Worm (Caenorhabditis elegans) whole organism, mixed stage, embryonic: ENCODE measurements around the gene ptr-14.

Experiments
- blmp-1 ChIP-seq: fragments of 150-350 bp; optimal IDR thresholded peaks from 2 replicates; lab custom pipeline; 2014; ENCODE audit warnings: missing biosample characterization, missing genetic modification characterization
- ces-1 ChIP-seq: fragments of 150-350 bp; optimal IDR thresholded peaks from 2 replicates; lab custom pipeline; 2014; ENCODE audit warnings: missing biosample characterization, missing genetic modification reagents, missing genetic modification characterization
- hlh-1 ChIP-seq: fragments of 150-350 bp; optimal IDR thresholded peaks from 2 replicates; lab custom pipeline; 2014; ENCODE audit warnings: missing biosample characterization, missing genetic modification reagents, missing genetic modification characterization
- lsy-2 ChIP-seq: fragments of 150-350 bp; optimal IDR thresholded peaks from 2 replicates; lab custom pipeline; 2014; ENCODE audit warnings: missing biosample characterization, missing genetic modification characterization
- nhr-237 ChIP-seq: fragments of 150-350 bp; optimal IDR thresholded peaks from 2 replicates; lab custom pipeline; 2014; ENCODE audit warnings: missing biosample characterization, missing genetic modification characterization
- pha-4 ChIP-seq: fragments of 150-350 bp; optimal IDR thresholded peaks from 2 replicates; lab custom pipeline; 2018; ENCODE audit warnings: missing biosample characterization, missing genetic modification reagents, missing genetic modification characterization
- sem-2 ChIP-seq: fragments of 200-800 bp; sonication (Bioruptor generic); optimal IDR thresholded peaks from 2 replicates; lab custom pipeline; 2018; ENCODE audit warnings: mild to moderate bottlenecking, missing genetic modification characterization, missing compliant biosample characterization
- snpc-4 ChIP-seq: fragments of 150-350 bp; optimal IDR thresholded peaks from 2 replicates; lab custom pipeline; 2014; ENCODE audit warnings: missing biosample characterization, missing genetic modification characterization
- tbx-8 ChIP-seq: fragments of 200-800 bp; sonication (Bioruptor generic); optimal IDR thresholded peaks from 2 replicates; lab custom pipeline; 2018; ENCODE audit warnings: mild to moderate bottlenecking, missing genetic modification characterization, moderate library complexity, missing compliant biosample characterization
- unc-62 ChIP-seq: fragments of 150-350 bp; optimal IDR thresholded peaks from 2 replicates; lab custom pipeline; 2014; ENCODE audit warnings: missing biosample characterization, missing genetic modification reagents, missing genetic modification characterization

- TF ChIP-seq pha-4 (tag; lab: Kevin White, UChicago) (no peak), hlh-1 (no peak), blmp-1 (no peak), unc-62 (GFP tag; lab: Kevin White, UChicago) (no peak), tbx-8 (GFP tag; lab: Kevin White, UChicago) (no peak), nhr-237 (tag; lab: Kevin White, UChicago) (no peak), ces-1 (GFP tag; lab: Kevin White, UChicago) (no peak), lsy-2 (tag; lab: Kevin White, UChicago) (no peak), sem-2 (GFP tag; lab: Kevin White, UChicago) (no peak), snpc-4 (no peak)
Observed at ce11 chrIV:10576050-10576449, 39.2 kb upstream of the ptr-14 start, which contains the start of gene efn-2.
